Worm (Caenorhabditis elegans): Measurements from ENCODE around the gene T19A5.3.

Gene T19A5.3

ce11 chrV:8898756-8899155 is 45.1 kb downstream of the T19A5.3 start, which contains the start of gene frpr-13:
Gene frpr-13, plus strand, starts transcription at chrV:8899056.
- peak; percentile 54 for TF ChIP-seq ama-1 (optimal IDR thresholded peaks at IDR 0.05)
- no peak for TF ChIP-seq sea-1 (GFP tag; conservative IDR thresholded peaks at IDR 0.05)

ce11 chrV:8897942-8898419 is 45.9 kb downstream of the T19A5.3 start, which contains the start of the genes his-17 and his-18:
Gene his-17, minus strand, starts transcription at chrV:8897992.
Gene his-18, plus strand, starts transcription at chrV:8898228.
- TF ChIP-seq scrt-1 (GFP tag; IDR thresholded peaks at IDR 0.05) (peak; percentile 56; the same call in 1 of the 2 replicates), pes-1 (GFP tag; IDR thresholded peaks at IDR 0.05) (peak; percentile 77), sea-1 (GFP tag; conservative IDR thresholded peaks at IDR 0.05) (peak; percentile 73), tbx-11 (GFP tag; IDR thresholded peaks at IDR 0.05) (peak; percentile 61; the same call in 1 of the 2 replicates), flt-1 (GFP tag; IDR thresholded peaks at IDR 0.05) (peak; percentile 45; the same call in 1 of the 2 replicates), tbx-37 (GFP tag; conservative IDR thresholded peaks at IDR 0.05) (peak; percentile 22; the same call in 1 of the 2 replicates)
